Fruit fly (Drosophila melanogaster): Measurements from ENCODE around the gene Polr2D.

dm6 chr3R:18242089-18242955 is 13.0 kb downstream of the Polr2D start, which contains the start of the genes CG7156 and 14-3-3epsilon:
- TF ChIP-seq CG4318 (GFP tag; optimal IDR thresholded peaks at IDR 0.05), result no peak
- peak; percentile 25 for TF ChIP-seq CG16779 (tag; optimal IDR thresholded peaks at IDR 0.05)
